Fruit fly (Drosophila melanogaster): ENCODE data around the gene mRpL22.

- TF ChIP-seq Crg-1 (GFP tag; optimal IDR thresholded peaks at IDR 0.05) (no peak), CG5204 (GFP tag; optimal IDR thresholded peaks at IDR 0.05) (no peak), CG7045 (GFP tag; optimal IDR thresholded peaks at IDR 0.05) (no peak), CG33017 (tag; optimal IDR thresholded peaks at IDR 0.05) (no peak), Mnt (GFP tag; optimal IDR thresholded peaks at IDR 0.05) (peak; percentile 69), cic (GFP tag; optimal IDR thresholded peaks at IDR 0.05) (no peak), CG12768 (GFP tag; optimal IDR thresholded peaks at IDR 0.05) (no peak), pad (GFP tag; optimal IDR thresholded peaks at IDR 0.05) (peak; percentile 96), toe (GFP tag; optimal IDR thresholded peaks at IDR 0.05) (no peak), CG14711 (tag; optimal IDR thresholded peaks at IDR 0.05) (no peak), Clk (GFP tag; optimal IDR thresholded peaks at IDR 0.05) (no peak), Hr96 (GFP tag; optimal IDR thresholded peaks at IDR 0.05) (no peak), CG11617 (GFP tag; optimal IDR thresholded peaks at IDR 0.05) (no peak)
Measured at dm6 chrX:16791920-16792829, 8.4 kb downstream of the mRpL22 start, which contains the start of gene CG4768.
